Fruit fly (Drosophila melanogaster) whole organism, embryonic: Measurements from ENCODE around the gene CG34282.
A peak's percentile ranks its signal among the peaks of the same experiment; 100 is the strongest.

Experiments used
- Ada2b ChIP-seq: fragments of 200-800 bp; sonication (Bioruptor generic); IDR thresholded peaks from 2 replicates; pipeline ENCODE4 v1.3.6; 2022; ENCODE audit warnings: missing biosample characterization, missing genetic modification characterization
- BtbVII ChIP-seq: fragments of 200-800 bp; sonication (Bioruptor generic); optimal IDR thresholded peaks from 3 replicates; lab custom pipeline; 2017; ENCODE audit warnings: missing biosample characterization, mild to moderate bottlenecking, missing genetic modification characterization
- CG10979 ChIP-seq: fragments of 200-800 bp; sonication (Bioruptor generic); optimal IDR thresholded peaks from 2 replicates; lab custom pipeline; 2018; ENCODE audit warnings: missing biosample characterization, mild to moderate bottlenecking, missing genetic modification characterization, moderate library complexity
- CG11456 ChIP-seq: fragments of 200-800 bp; sonication (Bioruptor generic); IDR thresholded peaks from 3 replicates; pipeline ENCODE4 v1.3.6; 2022; ENCODE audit warnings: missing biosample characterization, missing genetic modification characterization
- CG11696 ChIP-seq: fragments of 200-800 bp; sonication (Bioruptor generic); IDR thresholded peaks from 2 replicates; pipeline ENCODE4 v1.3.6; 2022; ENCODE audit warnings: missing biosample characterization, missing genetic modification characterization
- CG13775 ChIP-seq: fragments of 200-800 bp; sonication (Bioruptor generic); optimal IDR thresholded peaks from 3 replicates; lab custom pipeline; 2017; ENCODE audit warnings: missing biosample characterization, mild to moderate bottlenecking, missing genetic modification characterization
- CG1529 ChIP-seq: fragments of 200-800 bp; sonication (Bioruptor generic); optimal IDR thresholded peaks from 3 replicates; lab custom pipeline; 2018; ENCODE audit warnings: missing biosample characterization, missing genetic modification characterization
- CG18599 ChIP-seq: fragments of 200-800 bp; sonication (Bioruptor generic); optimal IDR thresholded peaks from 3 replicates; lab custom pipeline; 2017; ENCODE audit warnings: missing biosample characterization, missing genetic modification characterization, mild to moderate bottlenecking, moderate library complexity, missing genetic modification reagents
- CG31388 ChIP-seq: fragments of 200-800 bp; sonication (Bioruptor generic); optimal IDR thresholded peaks from 2 replicates; lab custom pipeline; 2016; ENCODE audit warnings: missing biosample characterization, missing genetic modification characterization
- CG3281 ChIP-seq: fragments of 200-800 bp; sonication (Bioruptor generic); optimal IDR thresholded peaks from 3 replicates; lab custom pipeline; 2017; ENCODE audit warnings: missing biosample characterization, mild to moderate bottlenecking, missing genetic modification characterization
- CG33213 ChIP-seq: fragments of 200-800 bp; sonication (Bioruptor generic); optimal IDR thresholded peaks from 3 replicates; lab custom pipeline; 2016; ENCODE audit warnings: missing biosample characterization, missing genetic modification characterization
- CG3995 ChIP-seq: fragments of 200-800 bp; sonication (Bioruptor generic); optimal IDR thresholded peaks from 3 replicates; lab custom pipeline; 2016; ENCODE audit warnings: missing biosample characterization, missing genetic modification characterization
- CG43689 ChIP-seq: fragments of 200-800 bp; sonication (Bioruptor generic); IDR thresholded peaks from 2 replicates; pipeline ENCODE4 v1.3.6; 2022; ENCODE audit warnings: missing biosample characterization, missing genetic modification characterization
- CG5180 ChIP-seq: fragments of 200-800 bp; sonication (Bioruptor generic); optimal IDR thresholded peaks from 3 replicates; lab custom pipeline; 2017; ENCODE audit warnings: missing biosample characterization, missing genetic modification characterization, mild to moderate bottlenecking, moderate library complexity, missing genetic modification reagents
- CG6272 ChIP-seq: fragments of 200-800 bp; sonication (Bioruptor generic); IDR thresholded peaks from 2 replicates; pipeline ENCODE4 v1.3.6; 2022; ENCODE audit warnings: missing biosample characterization, missing genetic modification characterization
- CG7271 ChIP-seq: fragments of 200-800 bp; sonication (Bioruptor generic); optimal IDR thresholded peaks from 2 replicates; lab custom pipeline; 2018; ENCODE audit warnings: missing biosample characterization, mild to moderate bottlenecking, missing genetic modification characterization, moderate library complexity
- CG9876 ChIP-seq: fragments of 200-800 bp; sonication (Bioruptor generic); optimal IDR thresholded peaks from 2 replicates; lab custom pipeline; 2016; ENCODE audit warnings: missing biosample characterization, missing genetic modification characterization
- Chrac-16 ChIP-seq: fragments of 200-800 bp; sonication (Bioruptor generic); optimal IDR thresholded peaks from 3 replicates; lab custom pipeline; 2016; ENCODE audit warnings: missing biosample characterization, missing genetic modification characterization
- ERR ChIP-seq: fragments of 200-800 bp; sonication (Bioruptor generic); optimal IDR thresholded peaks from 2 replicates; lab custom pipeline; 2016; ENCODE audit warnings: missing biosample characterization, missing genetic modification characterization
- H2.0 ChIP-seq: fragments of 200-800 bp; sonication (Bioruptor generic); IDR thresholded peaks from 2 replicates; pipeline ENCODE4 v1.3.6; 2022; ENCODE audit warnings: missing biosample characterization, missing genetic modification characterization
- HHEX ChIP-seq: fragments of 200-800 bp; sonication (Bioruptor generic); optimal IDR thresholded peaks from 3 replicates; lab custom pipeline; 2017; ENCODE audit warnings: missing biosample characterization, mild to moderate bottlenecking, missing genetic modification characterization, missing genetic modification reagents
- Lim3 ChIP-seq: fragments of 200-800 bp; sonication (Bioruptor generic); IDR thresholded peaks from 2 replicates; pipeline ENCODE4 v1.3.6; 2022; ENCODE audit warnings: missing biosample characterization, missing genetic modification characterization
- Max ChIP-seq: fragments of 200-800 bp; sonication (Bioruptor generic); optimal IDR thresholded peaks from 2 replicates; lab custom pipeline; 2016; ENCODE audit warnings: missing biosample characterization, mild to moderate bottlenecking, missing genetic modification characterization
- Myb ChIP-seq: fragments of 200-800 bp; sonication (Bioruptor generic); optimal IDR thresholded peaks from 2 replicates; lab custom pipeline; 2016; ENCODE audit warnings: missing biosample characterization, missing genetic modification characterization
- Neu2 ChIP-seq: fragments of 200-800 bp; sonication (Bioruptor generic); optimal IDR thresholded peaks from 3 replicates; lab custom pipeline; 2016; ENCODE audit warnings: missing biosample characterization, missing genetic modification characterization, borderline replicate concordance
- Optix ChIP-seq: fragments of 200-800 bp; sonication (Bioruptor generic); IDR thresholded peaks from 3 replicates; pipeline ENCODE4 v1.3.6; 2022; ENCODE audit warnings: missing biosample characterization, missing genetic modification characterization
- Pdp1 ChIP-seq, 2 experiments: fragments of 200-800 bp; sonication (Bioruptor generic); optimal IDR thresholded peaks; 3 replicates each; lab custom pipeline; 2016; ENCODE audit warnings: missing biosample characterization in 2 of 2, missing genetic modification characterization in 2 of 2, mild to moderate bottlenecking in 1 of 2, moderate library complexity in 1 of 2
- Ptx1 ChIP-seq: fragments of 200-800 bp; sonication (Bioruptor generic); IDR thresholded peaks from 2 replicates; pipeline ENCODE4 v1.3.6; 2022; ENCODE audit warnings: missing biosample characterization, missing genetic modification characterization
- Spps ChIP-seq: fragments of 200-800 bp; sonication (Bioruptor generic); optimal IDR thresholded peaks from 2 replicates; lab custom pipeline; 2018; ENCODE audit warnings: missing biosample characterization, mild to moderate bottlenecking, missing genetic modification characterization
- Xrp1 ChIP-seq: fragments of 200-800 bp; sonication (Bioruptor generic); IDR thresholded peaks from 2 replicates; pipeline ENCODE4 v1.3.6; 2022; ENCODE audit warnings: missing biosample characterization, missing genetic modification characterization
- az2 ChIP-seq: fragments of 200-800 bp; sonication (Bioruptor generic); optimal IDR thresholded peaks from 3 replicates; lab custom pipeline; 2016; ENCODE audit warnings: missing biosample characterization, missing genetic modification characterization
- bigmax ChIP-seq: fragments of 200-800 bp; sonication (Bioruptor generic); optimal IDR thresholded peaks from 2 replicates; lab custom pipeline; 2018; ENCODE audit warnings: missing biosample characterization, mild to moderate bottlenecking, missing genetic modification characterization
- cad ChIP-seq: fragments of >200 bp; optimal IDR thresholded peaks from 2 replicates; lab custom pipeline; 2017; ENCODE audit warnings: missing biosample characterization, missing genetic modification characterization
- dati ChIP-seq: fragments of 200-800 bp; sonication (Bioruptor generic); IDR thresholded peaks from 2 replicates; pipeline ENCODE4 v1.3.6; 2022; ENCODE audit warnings: missing biosample characterization, missing genetic modification characterization
- dmrt99B ChIP-seq: fragments of 200-800 bp; sonication (Bioruptor generic); optimal IDR thresholded peaks from 2 replicates; lab custom pipeline; 2018; ENCODE audit warnings: missing biosample characterization, mild to moderate bottlenecking, missing genetic modification characterization, moderate library complexity
- eve ChIP-seq, 2 experiments: fragments of >200 bp; optimal IDR thresholded peaks; 2 replicates each; lab custom pipeline; 2017; ENCODE audit warnings: missing biosample characterization in 2 of 2, missing genetic modification characterization in 2 of 2
- fd64A ChIP-seq: fragments of 200-800 bp; sonication (Bioruptor generic); optimal IDR thresholded peaks from 3 replicates; lab custom pipeline; 2018; ENCODE audit warnings: missing biosample characterization, mild to moderate bottlenecking, missing genetic modification characterization
- ftz-f1 ChIP-seq: fragments of 200-800 bp; sonication (Bioruptor generic); optimal IDR thresholded peaks from 2 replicates; lab custom pipeline; 2016; ENCODE audit warnings: missing biosample characterization, missing genetic modification characterization
- lola ChIP-seq, 3 experiments: fragments of >200 bp in 2 of 3; fragments of 200-800 bp in 1 of 3; sonication (Bioruptor generic) in 1 of 3; optimal IDR thresholded peaks; 2 replicates each; lab custom pipeline; 2017 to 2019; ENCODE audit warnings: missing biosample characterization in 3 of 3, missing genetic modification characterization in 3 of 3, mild to moderate bottlenecking in 1 of 3, moderate library complexity in 1 of 3
- mirr ChIP-seq: fragments of 200-800 bp; sonication (Bioruptor generic); optimal IDR thresholded peaks from 3 replicates; lab custom pipeline; 2018; ENCODE audit warnings: missing biosample characterization, mild to moderate bottlenecking, missing genetic modification characterization
- org-1 ChIP-seq: fragments of 200-800 bp; sonication (Bioruptor generic); optimal IDR thresholded peaks from 2 replicates; lab custom pipeline; 2017; ENCODE audit warnings: missing biosample characterization, missing genetic modification characterization
- pfk ChIP-seq: fragments of 200-800 bp; sonication (Bioruptor generic); optimal IDR thresholded peaks from 2 replicates; lab custom pipeline; 2018; ENCODE audit warnings: missing biosample characterization, mild to moderate bottlenecking, missing genetic modification characterization, moderate library complexity
- pho ChIP-seq: fragments of 200-800 bp; sonication (Bioruptor generic); optimal IDR thresholded peaks from 2 replicates; lab custom pipeline; 2016; ENCODE audit warnings: missing biosample characterization, missing genetic modification characterization
- pnt ChIP-seq: fragments of 200-800 bp; sonication (Bioruptor generic); optimal IDR thresholded peaks from 3 replicates; lab custom pipeline; 2016; ENCODE audit warnings: missing biosample characterization, missing genetic modification characterization
- pros ChIP-seq: fragments of 200-800 bp; sonication (Bioruptor generic); optimal IDR thresholded peaks from 3 replicates; lab custom pipeline; 2019; ENCODE audit warnings: missing biosample characterization, mild to moderate bottlenecking, missing genetic modification characterization, moderate library complexity
- scrt ChIP-seq: fragments of 200-800 bp; sonication (Bioruptor generic); optimal IDR thresholded peaks from 2 replicates; lab custom pipeline; 2018; ENCODE audit warnings: missing biosample characterization, mild to moderate bottlenecking, missing genetic modification characterization, moderate library complexity
- sens ChIP-seq: fragments of 200-800 bp; sonication (Bioruptor generic); peaks from one replicate; lab custom pipeline; 2016; ENCODE audit warnings: missing biosample characterization, missing genetic modification characterization
- slp2 ChIP-seq: fragments of 200-800 bp; sonication (Bioruptor generic); optimal IDR thresholded peaks from 2 replicates; lab custom pipeline; 2016; ENCODE audit warnings: missing biosample characterization, missing genetic modification characterization
- tin ChIP-seq: fragments of 200-800 bp; sonication (Bioruptor generic); optimal IDR thresholded peaks from 3 replicates; lab custom pipeline; 2016; ENCODE audit warnings: missing biosample characterization, missing genetic modification characterization
- zfh2 ChIP-seq: fragments of 200-800 bp; sonication (Bioruptor generic); optimal IDR thresholded peaks from 2 replicates; lab custom pipeline; 2016; ENCODE audit warnings: missing biosample characterization, missing genetic modification characterization

CG34282 gene

DNA sequence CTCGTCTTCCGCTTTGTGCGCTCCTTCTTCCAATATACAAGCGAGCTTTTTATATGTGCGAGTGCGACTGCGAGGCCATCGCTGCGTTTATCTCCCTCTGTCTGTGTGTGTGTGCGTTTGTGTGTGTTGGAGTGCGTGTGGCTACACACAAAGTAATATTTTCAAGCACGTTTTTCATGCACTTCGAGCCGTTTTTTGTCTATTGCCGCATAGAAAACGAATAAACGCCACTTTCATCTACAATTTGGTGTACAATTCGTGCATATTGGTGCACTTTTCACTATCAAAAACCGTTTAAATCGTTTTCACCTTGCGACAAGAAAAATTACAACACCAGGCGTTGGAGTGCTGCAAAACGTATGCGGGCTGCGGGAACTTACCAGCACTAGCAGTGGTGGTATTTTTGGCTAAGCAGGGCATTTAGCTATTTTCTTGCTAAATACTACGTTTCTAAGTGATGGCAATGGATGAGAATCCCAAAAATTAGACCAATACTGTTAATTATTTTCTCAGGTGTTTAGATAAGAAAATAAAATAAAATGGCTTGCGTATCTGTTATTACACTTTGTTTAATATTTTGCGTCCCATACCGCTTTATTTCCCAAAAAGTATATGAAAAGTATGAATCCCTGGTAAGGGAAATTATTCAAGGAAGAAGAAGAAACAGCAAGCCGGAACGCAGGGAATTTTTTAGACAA is 36.0 kb upstream of the CG34282 start, which contains the start of the genes CG31224 and CstF64 (continued):
- peak; percentile 91 for TF ChIP-seq CG13775
- peak; percentile 73 for TF ChIP-seq Spps
- peak; percentile 87 for TF ChIP-seq tin (GFP tag; lab: Kevin White, UChicago)
- no peak for TF ChIP-seq Neu2 (GFP tag; lab: Kevin White, UChicago)
- TF ChIP-seq Lim3 (GFP tag; lab: Robert Waterston, UW), result no peak
- TF ChIP-seq Chrac-16, result peak; percentile 86
- peak; percentile 43 for TF ChIP-seq scrt
- no peak; the same call in 1 of the 2 replicates for TF ChIP-seq CG11696 (GFP tag; lab: Robert Waterston, UW)
- TF ChIP-seq eve (GFP tag; optimal IDR thresholded peaks at IDR 0.05; lab: Kevin White, UChicago), result no peak
- no peak for TF ChIP-seq CG1529
- TF ChIP-seq az2 (GFP tag; lab: Kevin White, UChicago), result peak; percentile 83
- TF ChIP-seq CG3995, result peak; percentile 58
- no peak for TF ChIP-seq CG18599 (GFP tag; lab: Kevin White, UChicago)
- peak; percentile 90 for TF ChIP-seq pho (GFP tag; lab: Kevin White, UChicago)
- peak; percentile 73 for TF ChIP-seq Myb (GFP tag; lab: Kevin White, UChicago)
- TF ChIP-seq ftz-f1, result peak; percentile 89
- no peak for TF ChIP-seq bigmax (GFP tag; lab: Kevin White, UChicago)
- no peak for TF ChIP-seq cad (GFP tag; lab: Kevin White, UChicago)
- TF ChIP-seq org-1, result peak; percentile 57
- TF ChIP-seq ERR (GFP tag; lab: Kevin White, UChicago), result peak; percentile 85
- TF ChIP-seq Xrp1 (GFP tag; lab: Robert Waterston, UW), result peak; percentile 84
- peak; percentile 85 for TF ChIP-seq HHEX
- no peak for TF ChIP-seq pros
- TF ChIP-seq CG31388 (GFP tag; lab: Kevin White, UChicago), result peak; percentile 52
- TF ChIP-seq dati (GFP tag; lab: Robert Waterston, UW), result peak; percentile 52; the same call in 1 of the 2 replicates
- TF ChIP-seq pnt, result peak; percentile 85
- TF ChIP-seq CG6272, result peak; percentile 81
- TF ChIP-seq Ada2b (GFP tag; lab: Robert Waterston, UW), result peak; percentile 76
- peak in 1 of 3 experiments; percentile 78 for TF ChIP-seq lola (GFP tag; optimal IDR thresholded peaks at IDR 0.05; lab: Kevin White, UChicago)
- TF ChIP-seq zfh2 (GFP tag; lab: Kevin White, UChicago), result peak; percentile 90
- peak; percentile 3 for TF ChIP-seq CG7271
- TF ChIP-seq dmrt99B (tag; lab: Kevin White, UChicago), result no peak
- TF ChIP-seq Optix (GFP tag; lab: Robert Waterston, UW), result peak; percentile 56; the same call in 1 of the 3 replicates
- peak; percentile 85 for TF ChIP-seq Ptx1 (GFP tag; lab: Robert Waterston, UW)
- peak; percentile 58 for TF ChIP-seq CG43689 (GFP tag; lab: Robert Waterston, UW)
- peak; percentile 98 for TF ChIP-seq sens (GFP tag; lab: Kevin White, UChicago)
- peak; percentile 75 for TF ChIP-seq CG9876
- no peak for TF ChIP-seq BtbVII (GFP tag; lab: Kevin White, UChicago)
- peak; percentile 76 for TF ChIP-seq CG10979 (tag; lab: Kevin White, UChicago)
- peak; percentile 85 for TF ChIP-seq CG11456 (GFP tag; lab: Robert Waterston, UW)
- peak; percentile 60 for TF ChIP-seq fd64A (GFP tag; lab: Kevin White, UChicago)
- no peak for TF ChIP-seq mirr
- TF ChIP-seq CG3281 (GFP tag; lab: Kevin White, UChicago), result peak; percentile 85
- no peak for TF ChIP-seq CG5180 (GFP tag; lab: Kevin White, UChicago)
- peak; percentile 80 for TF ChIP-seq Max
- peak; percentile 86 to 94 for TF ChIP-seq Pdp1 (GFP tag; optimal IDR thresholded peaks at IDR 0.05; lab: Kevin White, UChicago)
- no peak for TF ChIP-seq pfk (GFP tag; lab: Kevin White, UChicago)
- peak; percentile 88 for TF ChIP-seq CG33213 (GFP tag; lab: Kevin White, UChicago)
- peak; percentile 75 for TF ChIP-seq H2.0
- peak; percentile 79 for TF ChIP-seq slp2 (GFP tag; lab: Kevin White, UChicago)
